Worm (Caenorhabditis elegans) whole organism, young adult: ENCODE results near the gene F28F9.2.
A peak's percentile ranks its signal among the peaks of the same experiment; 100 is the strongest.

ENCODE experiments used
- B0019.2 ChIP-seq: fragments of 200-800 bp; sonication (Bioruptor generic); conservative IDR thresholded peaks from 2 replicates; pipeline ENCODE4 v1.3.6; 2022; ENCODE audit warnings: missing genetic modification reagents, missing genetic modification characterization, missing compliant biosample characterization
- B0261.1 ChIP-seq: sonication (generic microtip); optimal IDR thresholded peaks from 2 replicates; lab custom pipeline; 2016; ENCODE audit warnings: mild to moderate bottlenecking, missing genetic modification characterization, moderate library complexity, missing compliant biosample characterization
- F10E7.11 ChIP-seq: sonication (generic microtip); optimal IDR thresholded peaks from 2 replicates; lab custom pipeline; 2017; ENCODE audit warnings: mild to moderate bottlenecking, missing genetic modification characterization, moderate library complexity, missing compliant biosample characterization
- F22D6.2 ChIP-seq: sonication (generic microtip); optimal IDR thresholded peaks from 2 replicates; lab custom pipeline; 2016; ENCODE audit warnings: mild to moderate bottlenecking, missing genetic modification characterization, missing compliant biosample characterization
- F23B12.7 ChIP-seq: sonication (generic microtip); optimal IDR thresholded peaks from 2 replicates; lab custom pipeline; 2017; ENCODE audit warnings: missing genetic modification characterization, mild to moderate bottlenecking, missing compliant biosample characterization, antibody characterized with exemption, moderate library complexity; ENCODE audit not compliant: insufficient read depth
- F37B4.10 ChIP-seq: fragments of 200-800 bp; sonication (Bioruptor generic); IDR thresholded peaks from 2 replicates; pipeline ENCODE4 v1.3.6; 2022; ENCODE audit warnings: missing genetic modification characterization, missing compliant biosample characterization
- F39B2.1 ChIP-seq: fragments of 200-800 bp; sonication (Bioruptor generic); IDR thresholded peaks from 2 replicates; pipeline ENCODE4 v1.3.6; 2022; ENCODE audit warnings: missing genetic modification reagents, missing genetic modification characterization, missing compliant biosample characterization
- F57A8.1 ChIP-seq: fragments of 200-800 bp; sonication (Bioruptor generic); optimal IDR thresholded peaks from 2 replicates; lab custom pipeline; 2018; ENCODE audit warnings: mild to moderate bottlenecking, missing genetic modification characterization, moderate library complexity, missing compliant biosample characterization
- Y56A3A.18 ChIP-seq: fragments of 200-800 bp; sonication (Bioruptor generic); IDR thresholded peaks from 2 replicates; pipeline ENCODE4 v1.3.6; 2022; ENCODE audit warnings: missing genetic modification reagents, missing genetic modification characterization, missing compliant biosample characterization
- Y67H2A.10 ChIP-seq: fragments of 200-800 bp; sonication (Bioruptor generic); conservative IDR thresholded peaks from 2 replicates; pipeline ENCODE4 v1.3.6; 2022; ENCODE audit warnings: missing genetic modification reagents, missing genetic modification characterization, missing compliant biosample characterization
- Y79H2A.3 ChIP-seq: fragments of 200-800 bp; sonication (Bioruptor generic); conservative IDR thresholded peaks from 2 replicates; pipeline ENCODE4 v1.3.6; 2022; ENCODE audit warnings: missing genetic modification reagents, missing genetic modification characterization, missing compliant biosample characterization
- akir-1 ChIP-seq: fragments of 200-800 bp; sonication (Bioruptor generic); optimal IDR thresholded peaks from 2 replicates; lab custom pipeline; 2018; ENCODE audit warnings: mild to moderate bottlenecking, missing genetic modification characterization, moderate library complexity, missing compliant biosample characterization
- atf-7 ChIP-seq: sonication (generic microtip); optimal IDR thresholded peaks from 2 replicates; lab custom pipeline; 2017; ENCODE audit warnings: mild to moderate bottlenecking, missing genetic modification characterization, missing compliant biosample characterization
- attf-3 ChIP-seq: fragments of 200-800 bp; sonication (Bioruptor generic); conservative IDR thresholded peaks from 2 replicates; pipeline ENCODE4 v1.3.6; 2022; ENCODE audit warnings: missing genetic modification reagents, missing genetic modification characterization, missing compliant biosample characterization
- attf-5 ChIP-seq: fragments of 200-800 bp; sonication (Bioruptor generic); optimal IDR thresholded peaks from 2 replicates; lab custom pipeline; 2018; ENCODE audit warnings: mild to moderate bottlenecking, missing genetic modification characterization, missing compliant biosample characterization
- attf-6 ChIP-seq: fragments of 200-800 bp; sonication (Bioruptor generic); IDR thresholded peaks from 2 replicates; pipeline ENCODE4 v1.3.6; 2022; ENCODE audit warnings: missing genetic modification reagents, missing genetic modification characterization, missing compliant biosample characterization
- ccch-3 ChIP-seq: fragments of 200-800 bp; sonication (Bioruptor generic); optimal IDR thresholded peaks from 2 replicates; lab custom pipeline; 2018; ENCODE audit warnings: mild to moderate bottlenecking, missing genetic modification characterization, missing compliant biosample characterization
- cebp-1 ChIP-seq, 2 experiments: fragments of 200-800 bp in 1 of 2; sonication (Bioruptor generic) in 1 of 2; sonication (generic microtip) in 1 of 2; IDR thresholded peaks in 1 of 2; optimal IDR thresholded peaks in 1 of 2; 2 replicates each; pipeline versions ENCODE4 v1.3.6 to Lab custom; 2017 to 2022; ENCODE audit warnings: missing compliant biosample characterization in 2 of 2, missing genetic modification characterization in 2 of 2, mild to moderate bottlenecking in 1 of 2, missing genetic modification reagents in 1 of 2, moderate library complexity in 1 of 2
- ceh-40 ChIP-seq: fragments of 200-800 bp; sonication (Bioruptor generic); IDR thresholded peaks from 2 replicates; pipeline ENCODE4 v1.3.6; 2022; ENCODE audit warnings: missing genetic modification characterization, missing compliant biosample characterization
- ceh-58 ChIP-seq: fragments of 200-800 bp; sonication (Bioruptor generic); IDR thresholded peaks from 2 replicates; pipeline ENCODE4 v1.3.6; 2022; ENCODE audit warnings: missing genetic modification characterization, missing compliant biosample characterization
- ceh-79 ChIP-seq: sonication (generic microtip); optimal IDR thresholded peaks from 2 replicates; lab custom pipeline; 2017; ENCODE audit warnings: mild to moderate bottlenecking, missing genetic modification characterization, missing compliant biosample characterization
- dox-1 ChIP-seq: fragments of 200-800 bp; sonication (Bioruptor generic); IDR thresholded peaks from 2 replicates; pipeline ENCODE4 v1.3.6; 2022; ENCODE audit warnings: missing genetic modification reagents, missing genetic modification characterization, missing compliant biosample characterization
- dpl-1 ChIP-seq: fragments of 150-350 bp; optimal IDR thresholded peaks from 2 replicates; lab custom pipeline; 2014; ENCODE audit warnings: missing biosample characterization, missing genetic modification reagents, missing genetic modification characterization
- egl-18 ChIP-seq: fragments of 200-800 bp; sonication (Bioruptor generic); IDR thresholded peaks from 2 replicates; pipeline ENCODE4 v1.3.6; 2022; ENCODE audit warnings: missing genetic modification reagents, missing genetic modification characterization, missing compliant biosample characterization
- egl-44 ChIP-seq: fragments of 200-800 bp; sonication (Bioruptor generic); IDR thresholded peaks from 2 replicates; pipeline ENCODE4 v1.3.6; 2022; ENCODE audit warnings: missing genetic modification reagents, missing genetic modification characterization, missing compliant biosample characterization
- egrh-3 ChIP-seq: fragments of 200-800 bp; sonication (Bioruptor generic); IDR thresholded peaks from 2 replicates; pipeline ENCODE4 v1.3.6; 2022; ENCODE audit warnings: missing genetic modification reagents, missing genetic modification characterization, missing compliant biosample characterization
- ets-4 ChIP-seq: fragments of 200-800 bp; sonication (Bioruptor generic); optimal IDR thresholded peaks from 2 replicates; lab custom pipeline; 2018; ENCODE audit warnings: mild to moderate bottlenecking, missing genetic modification characterization, missing compliant biosample characterization
- gei-17 ChIP-seq: fragments of 200-800 bp; sonication (Bioruptor generic); optimal IDR thresholded peaks from 2 replicates; lab custom pipeline; 2018; ENCODE audit warnings: mild to moderate bottlenecking, missing genetic modification characterization, missing compliant biosample characterization
- him-1 ChIP-seq: sonication (generic microtip); optimal IDR thresholded peaks from 2 replicates; lab custom pipeline; 2016; ENCODE audit warnings: missing genotype, missing genetic modification reagents, missing genetic modification characterization, missing compliant biosample characterization
- hlh-26 ChIP-seq: fragments of 200-800 bp; sonication (Bioruptor generic); conservative IDR thresholded peaks from 2 replicates; pipeline ENCODE4 v1.3.6; 2022; ENCODE audit warnings: missing genetic modification reagents, missing genetic modification characterization, missing compliant biosample characterization
- hrde-1 ChIP-seq: sonication (generic microtip); optimal IDR thresholded peaks from 2 replicates; lab custom pipeline; 2016; ENCODE audit warnings: missing genetic modification characterization, mild to moderate bottlenecking, missing compliant biosample characterization, moderate library complexity, missing genotype, missing genetic modification reagents, borderline replicate concordance
- hsf-1 ChIP-seq: fragments of 200-800 bp; sonication (Bioruptor generic); IDR thresholded peaks from 2 replicates; pipeline ENCODE4 v1.3.6; 2022; ENCODE audit warnings: missing genetic modification reagents, missing genetic modification characterization, missing compliant biosample characterization
- lin-26 ChIP-seq: fragments of 200-800 bp; sonication (Bioruptor generic); IDR thresholded peaks from 2 replicates; pipeline ENCODE4 v1.3.6; 2022; ENCODE audit warnings: missing genetic modification reagents, missing genetic modification characterization, missing compliant biosample characterization
- lir-1 ChIP-seq: fragments of 200-800 bp; sonication (Bioruptor generic); conservative IDR thresholded peaks from 2 replicates; pipeline ENCODE4 v1.3.6; 2022; ENCODE audit warnings: missing genetic modification reagents, missing genetic modification characterization, missing compliant biosample characterization
- lsl-1 ChIP-seq: fragments of 200-800 bp; sonication (Bioruptor generic); optimal IDR thresholded peaks from 2 replicates; lab custom pipeline; 2018; ENCODE audit warnings: mild to moderate bottlenecking, missing genetic modification characterization, moderate library complexity, missing compliant biosample characterization
- madf-8 ChIP-seq: fragments of 200-800 bp; sonication (Bioruptor generic); conservative IDR thresholded peaks from 2 replicates; pipeline ENCODE4 v1.3.6; 2022; ENCODE audit warnings: missing genetic modification reagents, missing genetic modification characterization, missing compliant biosample characterization
- mes-4 ChIP-seq: sonication (generic microtip); optimal IDR thresholded peaks from 2 replicates; lab custom pipeline; 2016; ENCODE audit warnings: missing genotype, missing genetic modification characterization, missing compliant biosample characterization
- nfya-1 ChIP-seq: sonication (generic microtip); optimal IDR thresholded peaks from 2 replicates; lab custom pipeline; 2017; ENCODE audit warnings: antibody characterized with exemption, missing compliant biosample characterization, missing genetic modification characterization, borderline replicate concordance; ENCODE audit not compliant: insufficient read depth
- nfyb-1 ChIP-seq: fragments of 200-800 bp; sonication (Bioruptor generic); IDR thresholded peaks from 2 replicates; pipeline ENCODE4 v1.3.6; 2022; ENCODE audit warnings: missing genetic modification reagents, missing genetic modification characterization, missing compliant biosample characterization
- rec-8 ChIP-seq, 2 experiments: sonication (generic microtip); optimal IDR thresholded peaks; 2 replicates each; lab custom pipeline; 2016; ENCODE audit warnings: mild to moderate bottlenecking in 2 of 2, missing genetic modification characterization in 2 of 2, missing genetic modification reagents in 2 of 2, missing genotype in 2 of 2, missing biosample characterization in 1 of 2, missing compliant biosample characterization in 1 of 2, moderate library complexity in 1 of 2
- rpc-1 ChIP-seq, 2 experiments: fragments of 150-350 bp in 1 of 2; sonication (generic microtip) in 1 of 2; optimal IDR thresholded peaks; 2 replicates each; lab custom pipeline; 2014 to 2018; ENCODE audit warnings: missing biosample characterization in 1 of 2, missing genetic modification characterization in 1 of 2, missing genetic modification reagents in 1 of 2, missing genotype in 1 of 2
- somi-1 ChIP-seq: fragments of 200-800 bp; sonication (Bioruptor generic); optimal IDR thresholded peaks from 2 replicates; lab custom pipeline; 2018; ENCODE audit warnings: mild to moderate bottlenecking, missing genetic modification characterization, missing compliant biosample characterization
- tbx-9 ChIP-seq: sonication (generic microtip); optimal IDR thresholded peaks from 2 replicates; lab custom pipeline; 2016; ENCODE audit warnings: borderline replicate concordance, missing genetic modification characterization, inconsistent platforms, missing compliant biosample characterization
- unc-62 ChIP-seq: fragments of 150-350 bp; optimal IDR thresholded peaks from 2 replicates; lab custom pipeline; 2014; ENCODE audit warnings: missing biosample characterization, missing genetic modification reagents, missing genetic modification characterization
- ztf-18 ChIP-seq: sonication (generic microtip); optimal IDR thresholded peaks from 2 replicates; lab custom pipeline; 2016; ENCODE audit warnings: missing genotype, mild to moderate bottlenecking, missing genetic modification characterization, missing compliant biosample characterization
- ztf-26 ChIP-seq: sonication (generic microtip); optimal IDR thresholded peaks from 2 replicates; lab custom pipeline; 2017; ENCODE audit warnings: missing genetic modification characterization, missing compliant biosample characterization
- ztf-28 ChIP-seq: fragments of 200-800 bp; sonication (Bioruptor generic); IDR thresholded peaks from 2 replicates; pipeline ENCODE4 v1.3.6; 2022; ENCODE audit warnings: missing genetic modification reagents, missing genetic modification characterization, missing compliant biosample characterization
- ztf-6 ChIP-seq: fragments of 200-800 bp; sonication (Bioruptor generic); IDR thresholded peaks from 2 replicates; pipeline ENCODE4 v1.3.6; 2022; ENCODE audit warnings: missing genetic modification reagents, missing genetic modification characterization, missing compliant biosample characterization

Gene F28F9.2

ce11 chrIV:3803252-3803651 lies 36.3 kb upstream of the F28F9.2 start, which contains the start of the genes algn-14 and M02B7.2 (continued):
- TF ChIP-seq nfya-1 (no peak), ztf-26 (no peak), F23B12.7 (tag; lab: Kevin White, UChicago) (peak; percentile 12), somi-1 (GFP tag; lab: Kevin White, UChicago) (no peak), akir-1 (no peak), F39B2.1 (GFP tag; lab: Robert Waterston, UW) (no peak), rpc-1 (optimal IDR thresholded peaks at IDR 0.05; lab: Kevin White, UChicago) (no peak), rpc-1 (tag; optimal IDR thresholded peaks at IDR 0.05; lab: Kevin White, UChicago) (no peak), ztf-6 (GFP tag; lab: Robert Waterston, UW) (no peak), Y56A3A.18 (no peak), lin-26 (GFP tag; lab: Robert Waterston, UW) (no peak), rec-8 (tag; optimal IDR thresholded peaks at IDR 0.05; lab: Kevin White, UChicago) (peak in 1 of 2 experiments; percentile 1), mes-4 (tag; lab: Kevin White, UChicago) (no peak), ets-4 (GFP tag; lab: Kevin White, UChicago) (no peak), him-1 (no peak), ceh-58 (GFP tag; lab: Robert Waterston, UW) (no peak), hsf-1 (GFP tag; lab: Robert Waterston, UW) (no peak), cebp-1 (GFP tag; IDR thresholded peaks at IDR 0.05; lab: Robert Waterston, UW) (no peak), cebp-1 (tag; optimal IDR thresholded peaks at IDR 0.05; lab: Kevin White, UChicago) (peak; percentile 63), F10E7.11 (tag; lab: Kevin White, UChicago) (no peak), egl-18 (GFP tag; lab: Robert Waterston, UW) (no peak), B0261.1 (tag; lab: Kevin White, UChicago) (no peak), Y79H2A.3 (GFP tag; lab: Robert Waterston, UW) (0 out of 2 replicates have a peak, but pooled peaks have one; percentile 54), ceh-79 (no peak), hlh-26 (GFP tag; lab: Robert Waterston, UW) (no peak), ceh-40 (no peak), F57A8.1 (GFP tag; lab: Kevin White, UChicago) (no peak), hrde-1 (tag; lab: Kevin White, UChicago) (no peak), Y67H2A.10 (GFP tag; lab: Robert Waterston, UW) (no peak), madf-8 (no peak), atf-7 (tag; lab: Kevin White, UChicago) (no peak), ztf-28 (GFP tag; lab: Robert Waterston, UW) (no peak), ztf-18 (tag; lab: Kevin White, UChicago) (peak; percentile 12), dpl-1 (no peak), attf-3 (GFP tag; lab: Robert Waterston, UW) (0 out of 2 replicates have a peak, but pooled peaks have one; percentile 23), attf-5 (GFP tag; lab: Kevin White, UChicago) (peak; percentile 0), ccch-3 (no peak), egrh-3 (GFP tag; lab: Robert Waterston, UW) (no peak), B0019.2 (GFP tag; lab: Robert Waterston, UW) (peak; percentile 54; the same call in 1 of the 2 replicates), lsl-1 (GFP tag; lab: Kevin White, UChicago) (peak; percentile 26), dox-1 (GFP tag; lab: Robert Waterston, UW) (no peak; the same call in 1 of the 2 replicates), lir-1 (GFP tag; lab: Robert Waterston, UW) (no peak), attf-6 (GFP tag; lab: Robert Waterston, UW) (no peak), F37B4.10 (GFP tag; lab: Robert Waterston, UW) (no peak), F22D6.2 (tag; lab: Kevin White, UChicago) (no peak), unc-62 (GFP tag; lab: Kevin White, UChicago) (no peak), gei-17 (GFP tag; lab: Kevin White, UChicago) (no peak), tbx-9 (tag; lab: Kevin White, UChicago) (no peak), nfyb-1 (GFP tag; lab: Robert Waterston, UW) (no peak), egl-44 (GFP tag; lab: Robert Waterston, UW) (no peak)
